Worm (Caenorhabditis elegans) whole organism, midembryonic: ENCODE results near the gene srh-214.

ENCODE experiments used
- T22C8.4 ChIP-seq: fragments of 200-800 bp; sonication (Bioruptor generic); IDR thresholded peaks from 2 replicates; pipeline ENCODE4 v1.3.6; 2022; ENCODE audit warnings: missing genetic modification characterization, missing compliant biosample characterization
- cog-1 ChIP-seq: sonication (generic microtip); optimal IDR thresholded peaks from 2 replicates; lab custom pipeline; 2016; ENCODE audit warnings: missing genetic modification characterization, missing compliant biosample characterization
- flt-1 ChIP-seq: fragments of 200-800 bp; sonication (Bioruptor generic); IDR thresholded peaks from 2 replicates; pipeline ENCODE4 v1.3.6; 2022; ENCODE audit warnings: missing genetic modification characterization, missing compliant biosample characterization
- klf-2 ChIP-seq: fragments of 200-800 bp; sonication (Bioruptor generic); conservative IDR thresholded peaks from 2 replicates; pipeline ENCODE4 v1.3.6; 2022; ENCODE audit warnings: missing genetic modification reagents, missing genetic modification characterization, missing compliant biosample characterization
- med-1 ChIP-seq: sonication (generic microtip); optimal IDR thresholded peaks from 2 replicates; lab custom pipeline; 2017; ENCODE audit warnings: missing genetic modification characterization, mild to moderate bottlenecking, missing compliant biosample characterization, antibody characterized with exemption, missing genetic modification reagents; ENCODE audit not compliant: insufficient read depth
- tab-1 ChIP-seq: fragments of 200-800 bp; sonication (Bioruptor generic); IDR thresholded peaks from 2 replicates; pipeline ENCODE4 v1.3.6; 2022; ENCODE audit warnings: missing genetic modification characterization, missing compliant biosample characterization
- ztf-23 ChIP-seq: fragments of 200-800 bp; sonication (Bioruptor generic); IDR thresholded peaks from 2 replicates; pipeline ENCODE4 v1.3.6; 2022; ENCODE audit warnings: missing genetic modification reagents, missing genetic modification characterization, missing compliant biosample characterization
- ztf-29 ChIP-seq: fragments of 200-800 bp; sonication (Bioruptor generic); IDR thresholded peaks from 2 replicates; pipeline ENCODE4 v1.3.6; 2022; ENCODE audit warnings: missing genetic modification reagents, missing genetic modification characterization, missing compliant biosample characterization

ce11 chrV:16780554-16780953 is 49.0 kb downstream of the srh-214 start:
- TF ChIP-seq ztf-29 (no peak), flt-1 (GFP tag; lab: Robert Waterston, UW) (no peak), klf-2 (GFP tag; lab: Robert Waterston, UW) (no peak), med-1 (GFP tag; lab: Kevin White, UChicago) (no peak), cog-1 (tag; lab: Kevin White, UChicago) (no peak), ztf-23 (GFP tag; lab: Robert Waterston, UW) (no peak), tab-1 (GFP tag; lab: Robert Waterston, UW) (no peak), T22C8.4 (GFP tag; lab: Robert Waterston, UW) (no peak)
